Worm (Caenorhabditis elegans) whole organism, midembryonic: ENCODE results near the gene F26F2.3.

Experiments
- T22C8.4 ChIP-seq: fragments of 200-800 bp; sonication (Bioruptor generic); IDR thresholded peaks from 2 replicates; pipeline ENCODE4 v1.3.6; 2022; ENCODE audit warnings: missing genetic modification characterization, missing compliant biosample characterization
- cog-1 ChIP-seq: sonication (generic microtip); optimal IDR thresholded peaks from 2 replicates; lab custom pipeline; 2016; ENCODE audit warnings: missing genetic modification characterization, missing compliant biosample characterization
- flt-1 ChIP-seq: fragments of 200-800 bp; sonication (Bioruptor generic); IDR thresholded peaks from 2 replicates; pipeline ENCODE4 v1.3.6; 2022; ENCODE audit warnings: missing genetic modification characterization, missing compliant biosample characterization
- med-1 ChIP-seq: sonication (generic microtip); optimal IDR thresholded peaks from 2 replicates; lab custom pipeline; 2017; ENCODE audit warnings: missing genetic modification characterization, mild to moderate bottlenecking, missing compliant biosample characterization, antibody characterized with exemption, missing genetic modification reagents; ENCODE audit not compliant: insufficient read depth
- ref-1 ChIP-seq: fragments of 200-800 bp; sonication (Bioruptor generic); conservative IDR thresholded peaks from 2 replicates; pipeline ENCODE4 v1.3.6; 2022; ENCODE audit warnings: missing genetic modification reagents, missing genetic modification characterization, missing compliant biosample characterization
- tab-1 ChIP-seq: fragments of 200-800 bp; sonication (Bioruptor generic); IDR thresholded peaks from 2 replicates; pipeline ENCODE4 v1.3.6; 2022; ENCODE audit warnings: missing genetic modification characterization, missing compliant biosample characterization
- ztf-23 ChIP-seq: fragments of 200-800 bp; sonication (Bioruptor generic); IDR thresholded peaks from 2 replicates; pipeline ENCODE4 v1.3.6; 2022; ENCODE audit warnings: missing genetic modification reagents, missing genetic modification characterization, missing compliant biosample characterization
- ztf-29 ChIP-seq: fragments of 200-800 bp; sonication (Bioruptor generic); IDR thresholded peaks from 2 replicates; pipeline ENCODE4 v1.3.6; 2022; ENCODE audit warnings: missing genetic modification reagents, missing genetic modification characterization, missing compliant biosample characterization

ce11 chrV:20544092-20544491 is 22.3 kb downstream of the F26F2.3 start, which contains the start of gene slc-36.3:
- TF ChIP-seq ref-1 (GFP tag; lab: Robert Waterston, UW) (no peak), ztf-23 (no peak), cog-1 (no peak), T22C8.4 (GFP tag; lab: Robert Waterston, UW) (no peak), ztf-29 (GFP tag; lab: Robert Waterston, UW) (no peak), tab-1 (GFP tag; lab: Robert Waterston, UW) (no peak), med-1 (GFP tag; lab: Kevin White, UChicago) (no peak), flt-1 (GFP tag; lab: Robert Waterston, UW) (no peak)
